Worm (Caenorhabditis elegans): ENCODE results near the gene ints-2.
"Not testable (repeated sequence)": the region's sequence is repeated elsewhere in the genome, so short reads cannot be mapped to it uniquely, and the experiment has no call there.

ints-2 gene

DNA sequence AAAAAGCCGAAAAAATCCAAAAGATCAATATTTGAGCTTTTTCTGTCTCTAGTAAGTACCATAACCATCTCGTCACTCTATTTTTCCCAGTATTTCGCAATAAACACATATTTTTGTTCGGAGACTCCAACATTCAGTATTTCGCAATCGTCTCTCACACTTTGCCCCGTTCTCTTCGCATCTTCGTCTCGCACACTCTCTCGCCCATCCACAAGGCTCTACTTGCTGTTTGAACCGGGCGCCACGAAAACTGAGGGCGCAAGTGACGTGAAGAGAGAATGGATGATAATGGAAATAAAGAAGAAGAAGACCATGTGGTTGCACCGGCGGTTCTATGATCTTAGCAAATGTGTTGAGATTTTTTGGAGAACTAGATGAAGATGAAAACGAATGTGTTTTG, 14.6 kb downstream of the ints-2 start (continued):
- TF ChIP-seq rbr-2 (tag; optimal IDR thresholded peaks at IDR 0.05): peak; percentile 88
- TF ChIP-seq fkh-10 (GFP tag; optimal IDR thresholded peaks at IDR 0.05): no peak
- TF ChIP-seq nhr-6 (tag; optimal IDR thresholded peaks at IDR 0.05): peak; percentile 98
- TF ChIP-seq nhr-11 (tag; optimal IDR thresholded peaks at IDR 0.05): peak; percentile 98
- TF ChIP-seq nhr-77 (tag; optimal IDR thresholded peaks at IDR 0.05): peak; percentile 97
- peak; percentile 94 for TF ChIP-seq mxl-3 (GFP tag; optimal IDR thresholded peaks at IDR 0.05)
- no peak for TF ChIP-seq php-3 (GFP tag; IDR thresholded peaks at IDR 0.05)

DNA sequence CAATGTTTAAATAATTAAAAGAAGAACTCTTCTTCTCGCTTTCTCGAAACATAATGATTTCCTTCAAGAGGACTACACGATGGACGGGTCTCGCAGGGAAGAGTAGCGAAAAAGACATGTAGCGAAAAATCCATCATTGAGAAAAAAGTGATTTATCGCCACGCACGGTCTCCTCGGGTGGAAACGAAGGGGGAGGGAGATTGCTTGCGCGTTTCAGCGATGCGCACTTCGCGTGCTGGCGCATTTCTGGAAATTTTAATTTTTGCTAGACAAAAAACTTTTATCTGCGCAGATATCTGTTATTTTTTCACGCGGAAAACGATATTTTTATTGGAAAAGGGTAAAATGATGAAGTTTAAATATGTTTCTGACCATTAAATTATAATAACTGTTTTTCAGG, 18.3 kb downstream of the ints-2 start:
- TF ChIP-seq php-3 (GFP tag; IDR thresholded peaks at IDR 0.05): peak; percentile 57; the same call in 1 of the 2 replicates
- peak; percentile 49 for TF ChIP-seq dmd-6 (GFP tag; IDR thresholded peaks at IDR 0.05)
- peak; percentile 69 for TF ChIP-seq lin-38 (GFP tag; IDR thresholded peaks at IDR 0.05)
- TF ChIP-seq set-16 (GFP tag; IDR thresholded peaks at IDR 0.05): peak; percentile 20; the same call in 1 of the 2 replicates
- TF ChIP-seq mxl-2 (GFP tag; conservative IDR thresholded peaks at IDR 0.05): 0 out of 2 replicates have a peak, but pooled peaks have one; percentile 11
- peak; percentile 56; the same call in 1 of the 2 replicates for TF ChIP-seq ceh-20 (GFP tag; IDR thresholded peaks at IDR 0.05)

DNA sequence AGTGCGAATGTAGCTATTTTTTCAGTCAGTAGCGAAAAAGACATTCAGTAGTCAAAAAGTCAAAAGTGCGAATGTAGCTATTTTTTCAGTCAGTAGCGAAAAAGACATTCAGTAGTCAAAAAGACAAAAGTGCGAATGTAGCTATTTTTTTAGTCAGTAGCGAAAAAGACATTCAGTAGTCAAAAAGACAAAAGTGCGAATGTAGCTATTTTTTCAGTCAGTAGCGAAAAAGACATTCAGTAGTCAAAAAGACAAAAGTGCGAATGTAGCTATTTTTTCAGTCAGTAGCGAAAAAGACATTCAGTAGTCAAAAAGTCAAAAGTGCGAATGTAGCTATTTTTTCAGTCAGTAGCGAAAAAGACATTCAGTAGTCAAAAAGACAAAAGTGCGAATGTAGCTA, 19.7 kb downstream of the ints-2 start, which contains the start of gene T16A9.3:
TSS of gene T16A9.3 (plus strand) at position 301 of the 400 bp plus-strand sequence.
- not testable (repeated sequence) for TF ChIP-seq ZK546.5, nhr-28, ceh-28 (tag; optimal IDR thresholded peaks at IDR 0.05)

DNA sequence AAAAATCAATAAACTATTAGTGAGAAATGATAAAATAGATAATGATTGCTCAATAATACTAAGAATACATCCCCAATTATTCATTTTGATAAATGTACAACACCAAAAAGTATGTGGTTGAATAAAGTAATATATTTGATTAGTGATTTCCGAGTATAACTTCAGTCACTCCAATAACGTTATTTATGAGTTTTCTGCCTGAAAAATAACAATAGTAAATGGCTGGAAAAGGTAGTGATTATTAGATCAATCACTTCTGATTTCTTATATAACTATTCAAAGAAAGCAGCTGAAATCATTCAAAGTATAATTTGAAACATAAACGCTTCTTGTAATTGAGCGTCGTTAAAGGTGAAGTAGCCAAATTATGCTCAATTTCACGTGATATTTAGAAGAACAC, 25.3 kb downstream of the ints-2 start, which contains the start of gene str-230:
TSS of gene str-230 (minus strand) at position 101 of the 400 bp plus-strand sequence.
- TF ChIP-seq hif-1 (tag; optimal IDR thresholded peaks at IDR 0.05) (no peak), Y75B8A.6 (GFP tag; IDR thresholded peaks at IDR 0.05) (no peak), mdl-1 (tag; optimal IDR thresholded peaks at IDR 0.05) (no peak), unc-39 (tag; optimal IDR thresholded peaks at IDR 0.05) (no peak), ama-1 (optimal IDR thresholded peaks at IDR 0.05) (no peak)

DNA sequence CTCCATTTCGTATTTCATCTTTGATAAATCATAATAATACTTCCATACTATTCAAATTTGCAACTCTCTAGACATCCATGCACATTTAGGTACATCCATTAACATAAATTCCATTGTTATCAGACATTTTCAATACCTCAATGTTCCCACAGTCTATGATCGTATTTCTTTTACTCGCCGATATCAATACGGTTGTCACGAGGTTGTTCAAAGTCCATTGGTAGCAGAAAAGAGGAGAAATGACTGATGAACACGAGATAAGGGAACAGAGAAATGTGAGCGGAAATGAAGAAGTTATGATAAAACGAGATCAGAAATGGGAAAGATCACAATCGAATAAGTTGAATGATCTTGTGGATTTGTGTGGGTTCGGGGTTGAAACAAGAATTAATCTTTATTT, 27.3 kb downstream of the ints-2 start:
- TF ChIP-seq mdl-1 (tag; optimal IDR thresholded peaks at IDR 0.05): peak in 1 of 2 experiments; percentile 81
- TF ChIP-seq unc-62 (GFP tag; optimal IDR thresholded peaks at IDR 0.05 in 1 of 2): peak in 1 of 2 experiments; percentile 99
- TF ChIP-seq unc-62 (tag; optimal IDR thresholded peaks at IDR 0.05): no peak
- peak; percentile 74 for TF ChIP-seq nhr-77 (tag; optimal IDR thresholded peaks at IDR 0.05)
- TF ChIP-seq nhr-76 (tag; optimal IDR thresholded peaks at IDR 0.05): no peak
- peak; percentile 70 for TF ChIP-seq pqm-1 (tag; optimal IDR thresholded peaks at IDR 0.05)
- TF ChIP-seq php-3 (GFP tag; IDR thresholded peaks at IDR 0.05): no peak
- no peak for TF ChIP-seq mes-2 (tag; optimal IDR thresholded peaks at IDR 0.05; ENCODE audit: poor library complexity, severe bottlenecking)
- TF ChIP-seq nhr-28 (tag; optimal IDR thresholded peaks at IDR 0.05): peak; percentile 93
- peak; percentile 66 for TF ChIP-seq nhr-48 (tag; optimal IDR thresholded peaks at IDR 0.05)
- peak; percentile 34; the same call in 1 of the 2 replicates for TF ChIP-seq lin-1 (GFP tag; IDR thresholded peaks at IDR 0.05)
- peak; percentile 83 for TF ChIP-seq mxl-3 (GFP tag; optimal IDR thresholded peaks at IDR 0.05)
- TF ChIP-seq dmd-6 (GFP tag; IDR thresholded peaks at IDR 0.05): peak; percentile 60
- TF ChIP-seq hlh-11 (tag; optimal IDR thresholded peaks at IDR 0.05): peak; percentile 76
- TF ChIP-seq T26A8.4 (GFP tag; IDR thresholded peaks at IDR 0.05): no peak
- no peak for TF ChIP-seq fos-1 (tag; optimal IDR thresholded peaks at IDR 0.05)
- no peak for TF ChIP-seq ces-1 (GFP tag; optimal IDR thresholded peaks at IDR 0.05)
- peak; percentile 42 for TF ChIP-seq T20F7.1 (GFP tag; optimal IDR thresholded peaks at IDR 0.05)
- TF ChIP-seq hlh-30 (tag; optimal IDR thresholded peaks at IDR 0.05; ENCODE audit: insufficient read depth): peak; percentile 83

All from whole organism, L4 larva.